Fruit fly (Drosophila melanogaster) whole organism, prepupa: ENCODE measurements around the gene PolrMT.

Experiments used
- Blimp-1 ChIP-seq: fragments of 200-800 bp; sonication (Bioruptor generic); optimal IDR thresholded peaks from 3 replicates; lab custom pipeline; 2017; ENCODE audit warnings: missing biosample characterization, missing genetic modification characterization, mild to moderate bottlenecking, moderate library complexity, missing genetic modification reagents
- CG10631 ChIP-seq: fragments of 200-800 bp; sonication (Bioruptor generic); optimal IDR thresholded peaks from 2 replicates; lab custom pipeline; 2016; ENCODE audit warnings: missing biosample characterization, missing genetic modification characterization
- CG10669 ChIP-seq: fragments of 200-800 bp; sonication (Bioruptor generic); optimal IDR thresholded peaks from 3 replicates; lab custom pipeline; 2018; ENCODE audit warnings: missing biosample characterization, mild to moderate bottlenecking, missing genetic modification characterization, moderate library complexity
- CG11294 ChIP-seq: fragments of 200-800 bp; sonication (Bioruptor generic); IDR thresholded peaks from 2 replicates; pipeline ENCODE4 v1.3.6; 2022; ENCODE audit warnings: missing biosample characterization, missing genetic modification characterization
- CG11762 ChIP-seq: fragments of 200-800 bp; sonication (Bioruptor generic); optimal IDR thresholded peaks from 3 replicates; lab custom pipeline; 2016; ENCODE audit warnings: missing biosample characterization, missing genetic modification characterization; ENCODE audit not compliant: insufficient read depth
- CG11902 ChIP-seq: fragments of 200-800 bp; sonication (Bioruptor generic); optimal IDR thresholded peaks from 3 replicates; lab custom pipeline; 2016; ENCODE audit warnings: missing biosample characterization, missing genetic modification characterization
- CG15336 ChIP-seq: fragments of 200-800 bp; sonication (Bioruptor generic); IDR thresholded peaks from 2 replicates; pipeline ENCODE4 v1.3.6; 2022; ENCODE audit warnings: missing biosample characterization, missing genetic modification characterization
- CG1621 ChIP-seq: fragments of 200-800 bp; sonication (Bioruptor generic); optimal IDR thresholded peaks from 3 replicates; lab custom pipeline; 2018; ENCODE audit warnings: missing biosample characterization, mild to moderate bottlenecking, missing genetic modification characterization
- CG16779 ChIP-seq: fragments of 200-800 bp; sonication (Bioruptor generic); optimal IDR thresholded peaks from 3 replicates; lab custom pipeline; 2017; ENCODE audit warnings: missing biosample characterization, mild to moderate bottlenecking, missing genetic modification characterization
- CG4318 ChIP-seq: fragments of 200-800 bp; sonication (Bioruptor generic); optimal IDR thresholded peaks from 3 replicates; lab custom pipeline; 2017; ENCODE audit warnings: missing biosample characterization, mild to moderate bottlenecking, missing genetic modification characterization
- CG6276 ChIP-seq: fragments of 200-800 bp; sonication (Bioruptor generic); optimal IDR thresholded peaks from 2 replicates; lab custom pipeline; 2017; ENCODE audit warnings: missing biosample characterization, mild to moderate bottlenecking, missing genetic modification characterization
- CG6808 ChIP-seq: fragments of 200-800 bp; sonication (Bioruptor generic); optimal IDR thresholded peaks from 3 replicates; lab custom pipeline; 2017; ENCODE audit warnings: missing biosample characterization, missing genetic modification characterization, mild to moderate bottlenecking, moderate library complexity, missing genetic modification reagents
- CG7368 ChIP-seq: fragments of 200-800 bp; sonication (Bioruptor generic); optimal IDR thresholded peaks from 3 replicates; lab custom pipeline; 2016; ENCODE audit warnings: missing biosample characterization, missing genetic modification characterization
- CG8632 ChIP-seq: fragments of 200-800 bp; sonication (Bioruptor generic); optimal IDR thresholded peaks from 3 replicates; lab custom pipeline; 2016; ENCODE audit warnings: missing biosample characterization, missing genetic modification characterization
- CG9139 ChIP-seq: fragments of 200-800 bp; sonication (Bioruptor generic); optimal IDR thresholded peaks from 3 replicates; lab custom pipeline; 2017; ENCODE audit warnings: missing biosample characterization, mild to moderate bottlenecking, missing genetic modification characterization
- Eip75B ChIP-seq: fragments of 200-800 bp; sonication (Bioruptor generic); optimal IDR thresholded peaks from 3 replicates; lab custom pipeline; 2016; ENCODE audit warnings: missing biosample characterization, missing genetic modification characterization
- Ets21C ChIP-seq: fragments of 200-800 bp; sonication (Bioruptor generic); optimal IDR thresholded peaks from 3 replicates; lab custom pipeline; 2016; ENCODE audit warnings: missing biosample characterization, missing genetic modification characterization
- Ets96B ChIP-seq: fragments of 200-800 bp; optimal IDR thresholded peaks from 2 replicates; lab custom pipeline; 2019; ENCODE audit warnings: missing biosample characterization, mild to moderate bottlenecking, missing genetic modification characterization, moderate library complexity
- Gug ChIP-seq: fragments of 200-800 bp; sonication (Bioruptor generic); IDR thresholded peaks from 2 replicates; pipeline ENCODE4 v1.3.6; 2022; ENCODE audit warnings: missing biosample characterization, missing genetic modification characterization
- Hr38 ChIP-seq: sonication (Bioruptor generic); optimal IDR thresholded peaks from 2 replicates; lab custom pipeline; 2016; ENCODE audit warnings: missing biosample characterization, missing genetic modification characterization
- Hr39 ChIP-seq: fragments of 200-800 bp; sonication (Bioruptor generic); optimal IDR thresholded peaks from 2 replicates; lab custom pipeline; 2016; ENCODE audit warnings: missing biosample characterization, missing genetic modification characterization
- Hr4 ChIP-seq: fragments of 200-800 bp; sonication (Bioruptor generic); optimal IDR thresholded peaks from 3 replicates; lab custom pipeline; 2016; ENCODE audit warnings: missing biosample characterization, missing genetic modification characterization
- Lpt ChIP-seq: fragments of 200-800 bp; sonication (Bioruptor generic); optimal IDR thresholded peaks from 3 replicates; lab custom pipeline; 2016; ENCODE audit warnings: missing biosample characterization, missing genetic modification characterization
- Met ChIP-seq: fragments of 200-800 bp; sonication (Bioruptor generic); optimal IDR thresholded peaks from 3 replicates; lab custom pipeline; 2016; ENCODE audit warnings: missing biosample characterization, missing genetic modification characterization
- OdsH ChIP-seq: fragments of 200-800 bp; sonication (Bioruptor generic); optimal IDR thresholded peaks from 3 replicates; lab custom pipeline; 2016; ENCODE audit warnings: missing biosample characterization, missing genetic modification characterization
- Smox ChIP-seq: fragments of 200-800 bp; sonication (Bioruptor generic); optimal IDR thresholded peaks from 3 replicates; lab custom pipeline; 2016; ENCODE audit warnings: missing biosample characterization, missing genetic modification characterization
- Sox102F ChIP-seq: fragments of 200-800 bp; sonication (Bioruptor generic); optimal IDR thresholded peaks from 2 replicates; lab custom pipeline; 2016; ENCODE audit warnings: missing biosample characterization, mild to moderate bottlenecking, missing genetic modification characterization
- Sox14 ChIP-seq: fragments of 200-800 bp; sonication (Bioruptor generic); optimal IDR thresholded peaks from 3 replicates; lab custom pipeline; 2016; ENCODE audit warnings: missing biosample characterization, missing genetic modification characterization
- Sox15 ChIP-seq: fragments of 200-800 bp; sonication (Bioruptor generic); optimal IDR thresholded peaks from 3 replicates; lab custom pipeline; 2016; ENCODE audit warnings: missing biosample characterization, missing genetic modification characterization
- cyc ChIP-seq: fragments of 200-800 bp; sonication (Bioruptor generic); optimal IDR thresholded peaks from 3 replicates; lab custom pipeline; 2016; ENCODE audit warnings: missing biosample characterization, missing genetic modification characterization
- dac ChIP-seq: fragments of 200-800 bp; sonication (Bioruptor generic); optimal IDR thresholded peaks from 2 replicates; lab custom pipeline; 2017; ENCODE audit warnings: missing biosample characterization, mild to moderate bottlenecking, missing genetic modification characterization
- dsx ChIP-seq: fragments of 200-800 bp; optimal IDR thresholded peaks from 3 replicates; lab custom pipeline; 2019; ENCODE audit warnings: missing biosample characterization, mild to moderate bottlenecking, missing genetic modification characterization, moderate library complexity; ENCODE audit not compliant: poor library complexity, severe bottlenecking
- eg ChIP-seq: fragments of 200-800 bp; sonication (Bioruptor generic); IDR thresholded peaks from 3 replicates; pipeline ENCODE4 v1.3.6; 2022; ENCODE audit warnings: missing biosample characterization, missing genetic modification characterization
- fd59A ChIP-seq: fragments of 200-800 bp; sonication (Bioruptor generic); optimal IDR thresholded peaks from 2 replicates; lab custom pipeline; 2017; ENCODE audit warnings: missing biosample characterization, mild to moderate bottlenecking, missing genetic modification characterization, missing genetic modification reagents
- fd85E ChIP-seq: fragments of 200-800 bp; sonication (Bioruptor generic); optimal IDR thresholded peaks from 3 replicates; lab custom pipeline; 2016; ENCODE audit warnings: missing biosample characterization, missing genetic modification characterization
- net ChIP-seq: fragments of 200-800 bp; sonication (Bioruptor generic); optimal IDR thresholded peaks from 3 replicates; lab custom pipeline; 2016; ENCODE audit warnings: missing biosample characterization, missing genetic modification characterization
- pdm3 ChIP-seq: fragments of 200-800 bp; sonication (Bioruptor generic); optimal IDR thresholded peaks from 3 replicates; lab custom pipeline; 2016; ENCODE audit warnings: missing biosample characterization, missing genetic modification characterization
- salr ChIP-seq, 2 experiments: fragments of 200-800 bp; sonication (Bioruptor generic); optimal IDR thresholded peaks; 3 replicates each; lab custom pipeline; 2016 to 2018; ENCODE audit warnings: missing biosample characterization in 2 of 2, missing genetic modification characterization in 2 of 2, mild to moderate bottlenecking in 1 of 2
- ss ChIP-seq, 2 experiments: fragments of 200-800 bp; sonication (Bioruptor generic); optimal IDR thresholded peaks; 2 replicates in 1 of 2; 3 replicates in 1 of 2; lab custom pipeline; 2017 to 2018; ENCODE audit warnings: mild to moderate bottlenecking in 2 of 2, missing biosample characterization in 2 of 2, missing genetic modification characterization in 2 of 2, moderate library complexity in 1 of 2
- svp ChIP-seq: fragments of 200-800 bp; sonication (Bioruptor generic); peaks from one replicate; lab custom pipeline; 2016; ENCODE audit warnings: missing biosample characterization, missing genetic modification characterization
- topi ChIP-seq: fragments of 200-800 bp; sonication (Bioruptor generic); optimal IDR thresholded peaks from 3 replicates; lab custom pipeline; 2016; ENCODE audit warnings: missing biosample characterization, missing genetic modification characterization
- vri ChIP-seq: fragments of 200-800 bp; sonication (Bioruptor generic); optimal IDR thresholded peaks from 3 replicates; lab custom pipeline; 2016; ENCODE audit warnings: missing biosample characterization, mild to moderate bottlenecking, missing genetic modification characterization

The PolrMT gene

dm6 chr2L:1135495-1135894 lies 27.3 kb upstream of the PolrMT start (continued):
- TF ChIP-seq Sox102F, result no peak
- no peak for TF ChIP-seq salr (GFP tag; optimal IDR thresholded peaks at IDR 0.05; lab: Kevin White, UChicago)
- TF ChIP-seq Sox14 (GFP tag; lab: Kevin White, UChicago), result no peak
- peak; percentile 28 for TF ChIP-seq OdsH (GFP tag; lab: Kevin White, UChicago)
- TF ChIP-seq CG6276 (GFP tag; lab: Kevin White, UChicago), result peak; percentile 34
- no peak for TF ChIP-seq CG4318 (GFP tag; lab: Kevin White, UChicago)
- TF ChIP-seq Met (GFP tag; lab: Kevin White, UChicago), result no peak
- TF ChIP-seq Eip75B (GFP tag; lab: Kevin White, UChicago), result no peak
- no peak for TF ChIP-seq vri (GFP tag; lab: Kevin White, UChicago)
- TF ChIP-seq Ets21C (GFP tag; lab: Kevin White, UChicago), result no peak

- TF ChIP-seq dsx (GFP tag; lab: Kevin White, UChicago) (no peak), CG16779 (tag; lab: Kevin White, UChicago) (peak; percentile 2)
Measured at dm6 chr2L:1134011-1134743, 26.0 kb upstream of the PolrMT start, which contains the start of the genes Iris and CG4577. Gene Iris, minus strand, starts transcription at chr2L:1134098. Gene CG4577, plus strand, starts transcription at chr2L:1134693.

- no peak for TF ChIP-seq fd85E (GFP tag; lab: Kevin White, UChicago)
- TF ChIP-seq Gug (GFP tag; lab: Robert Waterston, UW), result peak; percentile 50
- peak; percentile 0 for TF ChIP-seq CG6276 (GFP tag; lab: Kevin White, UChicago)
- peak; percentile 68 for TF ChIP-seq pdm3 (GFP tag; lab: Kevin White, UChicago)
- no peak for TF ChIP-seq CG4318 (GFP tag; lab: Kevin White, UChicago)
- TF ChIP-seq Hr38 (GFP tag; lab: Kevin White, UChicago), result no peak
- peak; percentile 74 for TF ChIP-seq svp
- peak; percentile 57 for TF ChIP-seq topi (GFP tag; lab: Kevin White, UChicago)
- peak; percentile 78 for TF ChIP-seq OdsH (GFP tag; lab: Kevin White, UChicago)
- TF ChIP-seq dac, result peak; percentile 19
- TF ChIP-seq Smox (GFP tag; lab: Kevin White, UChicago), result no peak
- TF ChIP-seq CG6808 (GFP tag; lab: Kevin White, UChicago), result peak; percentile 28
- TF ChIP-seq ss (GFP tag; optimal IDR thresholded peaks at IDR 0.05; lab: Kevin White, UChicago), result peak in 1 of 2 experiments; percentile 46
- TF ChIP-seq Ets96B, result peak; percentile 65
- TF ChIP-seq net (GFP tag; lab: Kevin White, UChicago), result peak; percentile 14
- peak; percentile 22 for TF ChIP-seq CG1621 (tag; lab: Kevin White, UChicago)
- TF ChIP-seq CG9139, result no peak
- TF ChIP-seq CG15336, result peak; percentile 62; the same call in 1 of the 2 replicates
- peak; percentile 43 for TF ChIP-seq CG11902 (GFP tag; lab: Kevin White, UChicago)
- peak; percentile 71 for TF ChIP-seq cyc (GFP tag; lab: Kevin White, UChicago)
- peak; percentile 77 for TF ChIP-seq eg (GFP tag; lab: Robert Waterston, UW)
- peak; percentile 38 for TF ChIP-seq CG7368
- TF ChIP-seq Lpt (GFP tag; lab: Kevin White, UChicago), result peak; percentile 22
- peak; percentile 1 for TF ChIP-seq Blimp-1 (GFP tag; lab: Kevin White, UChicago)
- TF ChIP-seq CG8632, result peak; percentile 60
- peak; percentile 76 for TF ChIP-seq CG10631 (GFP tag; lab: Kevin White, UChicago)
- peak; percentile 22; the same call in 1 of the 2 replicates for TF ChIP-seq CG11294 (GFP tag; lab: Robert Waterston, UW)
- TF ChIP-seq salr (GFP tag; optimal IDR thresholded peaks at IDR 0.05; lab: Kevin White, UChicago), result peak; percentile 40 to 53
- TF ChIP-seq CG11762 (GFP tag; lab: Kevin White, UChicago), result peak; percentile 46
- TF ChIP-seq Hr4 (GFP tag; lab: Kevin White, UChicago), result peak; percentile 70
- TF ChIP-seq fd59A, result peak; percentile 20
- peak; percentile 45 for TF ChIP-seq Sox102F
- peak; percentile 67 for TF ChIP-seq Hr39 (GFP tag; lab: Kevin White, UChicago)
- TF ChIP-seq CG10669, result peak; percentile 46
- peak; percentile 50 for TF ChIP-seq dsx (GFP tag; lab: Kevin White, UChicago)
- TF ChIP-seq Sox15 (GFP tag; lab: Kevin White, UChicago), result peak; percentile 44
- TF ChIP-seq CG16779 (tag; lab: Kevin White, UChicago), result no peak
Measured at dm6 chr2L:1128932-1129887, 21.0 kb upstream of the PolrMT start, which contains the start of the genes Pino and TBC1D23. Gene Pino, minus strand, starts transcription at chr2L:1128953. Gene TBC1D23, plus strand, starts transcription at chr2L:1129316.
